Fruit fly (Drosophila melanogaster): Measurements from ENCODE around the gene Nrt.

DNA sequence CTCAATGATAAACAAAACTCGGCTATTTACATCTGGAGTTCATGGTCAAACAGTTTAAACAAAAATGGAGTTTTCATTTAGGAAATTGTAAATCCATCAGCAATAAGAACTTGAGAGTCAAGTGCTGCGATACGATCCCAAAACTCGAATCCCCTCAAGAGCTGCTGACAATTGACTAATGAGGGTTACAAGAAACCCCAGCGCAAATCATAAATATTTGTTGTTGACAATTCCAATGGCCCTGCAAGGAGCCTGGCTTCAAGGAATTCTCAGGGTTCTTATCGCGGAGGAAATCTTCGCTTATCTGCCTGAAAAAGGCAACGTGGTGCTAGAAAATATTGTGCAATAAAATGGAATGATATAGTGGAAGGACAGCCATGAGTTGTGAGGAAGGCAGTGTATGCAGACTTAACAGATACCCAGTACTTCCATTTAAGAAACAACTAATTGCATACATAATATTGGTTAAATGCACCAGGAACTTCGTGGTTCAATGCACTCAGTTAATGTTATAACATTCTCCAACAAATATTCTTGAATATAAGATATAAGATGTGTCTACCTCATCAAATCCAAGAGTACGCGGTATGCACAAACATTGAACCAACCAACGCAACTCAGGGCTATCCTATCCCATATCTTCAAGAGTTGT lies 2.3 kb downstream of the Nrt start:
- TF ChIP-seq CTCF (optimal IDR thresholded peaks at IDR 0.05), result no peak
- no peak for TF ChIP-seq CG8478 (optimal IDR thresholded peaks at IDR 0.05)
